Comparison of ENCODE assay signal across 1 fruit fly cellular context in the genomic region with DNA sequence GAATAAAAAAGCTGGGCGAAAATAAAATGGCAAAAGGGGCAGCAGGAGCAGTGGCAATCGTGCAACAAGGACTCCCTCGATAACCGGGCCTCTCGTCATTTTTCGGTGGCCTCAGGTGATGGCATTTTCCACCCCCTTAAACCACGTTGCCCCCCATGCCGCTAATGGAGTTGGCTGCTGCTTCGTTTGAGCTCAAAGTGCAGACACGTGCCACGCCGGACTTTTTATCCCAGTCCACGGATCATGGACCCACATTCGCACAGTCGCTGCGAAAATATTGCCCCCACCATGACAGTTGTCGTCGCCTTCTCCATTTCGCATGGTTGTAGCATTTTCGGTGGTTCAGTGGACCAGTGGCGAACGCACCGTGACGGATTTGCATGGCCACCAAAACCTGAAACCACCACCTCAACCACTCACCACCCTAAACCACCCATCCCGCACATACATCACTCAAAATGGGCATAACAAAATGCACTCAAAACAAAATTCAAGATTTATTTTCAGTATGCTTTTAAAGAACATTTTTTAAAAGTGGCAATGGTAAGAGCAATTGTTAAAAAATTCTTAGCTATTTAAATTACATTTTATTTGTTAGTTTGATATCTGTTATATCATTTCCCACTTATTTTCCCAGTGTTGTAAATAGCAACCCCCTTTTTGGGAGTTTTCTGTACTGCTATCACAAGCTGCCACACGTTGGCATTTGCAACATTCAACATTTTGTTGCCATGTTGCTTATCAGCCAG.
A peak's percentile ranks its signal among the peaks of the same experiment; 100 is the strongest.
TF ChIP-seq lines count a peak whose summit lies in the region.

No protein-coding gene starts in this region.

TF ChIP-seq in whole organism, embryonic, 481 proteins besides CTCF, POLR2A, EP300 and RAD21 (continued from another document):
- peak; percentile 38; the same call in 2 of the 3 replicates for TF ChIP-seq CG14050 (GFP tag; IDR thresholded peaks at IDR 0.05; lab: Robert Waterston, UW)
- no peak for TF ChIP-seq Dip2 (GFP tag; IDR thresholded peaks at IDR 0.05; lab: Robert Waterston, UW)
- TF ChIP-seq Mrtf (GFP tag; IDR thresholded peaks at IDR 0.05; lab: Robert Waterston, UW), result peak; percentile 11; the same call in 1 of the 3 replicates
- TF ChIP-seq GATAe (GFP tag; conservative IDR thresholded peaks at IDR 0.05; lab: Robert Waterston, UW), result no peak
